Fruit fly (Drosophila melanogaster): Measurements from ENCODE around the gene CG14210.

The CG14210 gene

dm6 chrX:19645873-19646541 lies 30.0 kb downstream of the CG14210 start, which contains the start of gene Arp10 (continued):
- TF ChIP-seq CoRest (tag; optimal IDR thresholded peaks at IDR 0.05) (peak; percentile 26), CG7745 (tag; optimal IDR thresholded peaks at IDR 0.05) (peak; percentile 98), Myb (GFP tag; optimal IDR thresholded peaks at IDR 0.05) (peak; percentile 37), CG1603 (tag; optimal IDR thresholded peaks at IDR 0.05) (peak; percentile 64), Gsc (GFP tag; IDR thresholded peaks at IDR 0.05) (no peak), peb (GFP tag; IDR thresholded peaks at IDR 0.05) (no peak), repo (GFP tag; optimal IDR thresholded peaks at IDR 0.05) (no peak), cato (GFP tag; optimal IDR thresholded peaks at IDR 0.05; ENCODE audit: borderline replicate concordance) (no peak), Vsx1 (GFP tag; optimal IDR thresholded peaks at IDR 0.05) (no peak), hbn (GFP tag; IDR thresholded peaks at IDR 0.05; ENCODE audit: partially characterized antibody) (0 out of 2 replicates have a peak, but pooled peaks have one; percentile 31), Hr51 (GFP tag; optimal IDR thresholded peaks at IDR 0.05) (no peak), Hey (tag; optimal IDR thresholded peaks at IDR 0.05) (no peak), H15 (GFP tag; IDR thresholded peaks at IDR 0.05) (no peak), HLH54F (GFP tag; optimal IDR thresholded peaks at IDR 0.05) (no peak), gsb (GFP tag; IDR thresholded peaks at IDR 0.05) (no peak), CG12769 (tag; optimal IDR thresholded peaks at IDR 0.05) (no peak), CG7357 (GFP tag; IDR thresholded peaks at IDR 0.05) (peak; percentile 91), CG34224 (GFP tag; IDR thresholded peaks at IDR 0.05; ENCODE audit: partially characterized antibody) (no peak), CG43689 (GFP tag; IDR thresholded peaks at IDR 0.05) (no peak), CG2678 (tag; optimal IDR thresholded peaks at IDR 0.05) (no peak), Bgb (GFP tag; IDR thresholded peaks at IDR 0.05; ENCODE audit: partially characterized antibody) (peak; percentile 43; the same call in 1 of the 2 replicates), CG2199 (GFP tag; IDR thresholded peaks at IDR 0.05) (no peak), CG1647 (GFP tag; optimal IDR thresholded peaks at IDR 0.05) (no peak), bcd (GFP tag; optimal IDR thresholded peaks at IDR 0.05) (no peak), Scr (GFP tag; IDR thresholded peaks at IDR 0.05; ENCODE audit: partially characterized antibody) (peak; percentile 51), Doc2 (GFP tag; IDR thresholded peaks at IDR 0.05) (no peak), CG12155 (GFP tag; optimal IDR thresholded peaks at IDR 0.05) (no peak), ci (GFP tag; IDR thresholded peaks at IDR 0.05) (no peak), seq (GFP tag; IDR thresholded peaks at IDR 0.05) (no peak), CG9609 (GFP tag; optimal IDR thresholded peaks at IDR 0.05) (no peak), cwo (GFP tag; optimal IDR thresholded peaks at IDR 0.05) (no peak), Aef1 (GFP tag; IDR thresholded peaks at IDR 0.05) (no peak), schlank (tag; optimal IDR thresholded peaks at IDR 0.05) (no peak), crc (GFP tag; optimal IDR thresholded peaks at IDR 0.05) (no peak), p53 (GFP tag; optimal IDR thresholded peaks at IDR 0.05) (no peak), CG8359 (GFP tag; optimal IDR thresholded peaks at IDR 0.05; ENCODE audit: borderline replicate concordance) (no peak), dan (GFP tag; IDR thresholded peaks at IDR 0.05) (no peak), CG4820 (GFP tag; optimal IDR thresholded peaks at IDR 0.05) (no peak), CG2202 (tag; optimal IDR thresholded peaks at IDR 0.05) (no peak), dati (GFP tag; IDR thresholded peaks at IDR 0.05) (no peak), abd-A (tag; optimal IDR thresholded peaks at IDR 0.05) (no peak), Sox100B (GFP tag; optimal IDR thresholded peaks at IDR 0.05) (no peak), luna (GFP tag; optimal IDR thresholded peaks at IDR 0.05) (no peak), gem (tag; optimal IDR thresholded peaks at IDR 0.05) (no peak), E2f2 (GFP tag; IDR thresholded peaks at IDR 0.05) (peak; percentile 75), C15 (GFP tag; IDR thresholded peaks at IDR 0.05) (no peak), CG17385 (GFP tag; optimal IDR thresholded peaks at IDR 0.05) (no peak), Hr39 (optimal IDR thresholded peaks at IDR 0.05) (no peak), unpg (GFP tag; optimal IDR thresholded peaks at IDR 0.05) (no peak), CG11723 (GFP tag; optimal IDR thresholded peaks at IDR 0.05) (no peak), NC2α (GFP tag; optimal IDR thresholded peaks at IDR 0.05) (no peak)

Data from whole organism, embryonic.